Fruit fly (Drosophila melanogaster) whole organism, embryonic: ENCODE measurements around the gene CG2772.

Experiments used
- Ada2b ChIP-seq: fragments of 200-800 bp; sonication (Bioruptor generic); IDR thresholded peaks from 2 replicates; pipeline ENCODE4 v1.3.6; 2022; ENCODE audit warnings: missing biosample characterization, missing genetic modification characterization
- B-H1 ChIP-seq: fragments of 200-800 bp; sonication (Bioruptor generic); IDR thresholded peaks from 3 replicates; pipeline ENCODE4 v1.3.6; 2022; ENCODE audit warnings: missing biosample characterization, missing genetic modification characterization
- CG10366 ChIP-seq: fragments of 200-800 bp; sonication (Bioruptor generic); IDR thresholded peaks from 2 replicates; pipeline ENCODE4 v1.3.6; 2022; ENCODE audit warnings: missing biosample characterization, missing genetic modification characterization
- CG11093 ChIP-seq: fragments of 200-800 bp; sonication (Bioruptor generic); IDR thresholded peaks from 3 replicates; pipeline ENCODE4 v1.3.6; 2022; ENCODE audit warnings: missing biosample characterization, missing genetic modification characterization
- CG12236 ChIP-seq: fragments of 200-800 bp; sonication (Bioruptor generic); optimal IDR thresholded peaks from 2 replicates; lab custom pipeline; 2016; ENCODE audit warnings: missing biosample characterization, missing genetic modification characterization
- CG12391 ChIP-seq: fragments of 200-800 bp; sonication (Bioruptor generic); optimal IDR thresholded peaks from 3 replicates; lab custom pipeline; 2018; ENCODE audit warnings: missing biosample characterization, mild to moderate bottlenecking, missing genetic modification characterization, moderate library complexity
- CG12769 ChIP-seq: fragments of 200-800 bp; sonication (Bioruptor generic); optimal IDR thresholded peaks from 2 replicates; lab custom pipeline; 2019; ENCODE audit warnings: missing biosample characterization, mild to moderate bottlenecking, missing genetic modification characterization, moderate library complexity
- CG14050 ChIP-seq: fragments of 200-800 bp; sonication (Bioruptor generic); IDR thresholded peaks from 3 replicates; pipeline ENCODE4 v1.3.6; 2022; ENCODE audit warnings: missing biosample characterization, missing genetic modification characterization
- CG1602 ChIP-seq: fragments of 200-800 bp; sonication (Bioruptor generic); optimal IDR thresholded peaks from 3 replicates; lab custom pipeline; 2016; ENCODE audit warnings: missing biosample characterization, missing genetic modification characterization
- CG18764 ChIP-seq: fragments of 200-800 bp; sonication (Bioruptor generic); optimal IDR thresholded peaks from 3 replicates; lab custom pipeline; 2016; ENCODE audit warnings: missing biosample characterization, missing genetic modification characterization
- CG2875 ChIP-seq: fragments of 200-800 bp; sonication (Bioruptor generic); optimal IDR thresholded peaks from 2 replicates; lab custom pipeline; 2017; ENCODE audit warnings: missing biosample characterization, mild to moderate bottlenecking, missing genetic modification characterization, missing genetic modification reagents
- CG30403 ChIP-seq: fragments of 200-800 bp; sonication (Bioruptor generic); optimal IDR thresholded peaks from 3 replicates; lab custom pipeline; 2016; ENCODE audit warnings: missing biosample characterization, missing genetic modification characterization
- CG32532 ChIP-seq: fragments of 200-800 bp; sonication (Bioruptor generic); IDR thresholded peaks from 2 replicates; pipeline ENCODE4 v1.3.6; 2022; ENCODE audit warnings: missing biosample characterization, missing genetic modification characterization
- CG3281 ChIP-seq: fragments of 200-800 bp; sonication (Bioruptor generic); optimal IDR thresholded peaks from 3 replicates; lab custom pipeline; 2017; ENCODE audit warnings: missing biosample characterization, mild to moderate bottlenecking, missing genetic modification characterization
- CG3847 ChIP-seq: fragments of 200-800 bp; sonication (Bioruptor generic); IDR thresholded peaks from 2 replicates; pipeline ENCODE4 v1.3.6; 2022; ENCODE audit warnings: missing biosample characterization, missing genetic modification characterization
- CG4424 ChIP-seq: fragments of 200-800 bp; sonication (Bioruptor generic); optimal IDR thresholded peaks from 3 replicates; lab custom pipeline; 2016; ENCODE audit warnings: missing biosample characterization, missing genetic modification characterization
- CG4730 ChIP-seq: fragments of 200-800 bp; sonication (Bioruptor generic); IDR thresholded peaks from 2 replicates; pipeline ENCODE4 v1.3.6; 2022; ENCODE audit warnings: missing biosample characterization, missing genetic modification characterization
- CG7556 ChIP-seq: fragments of 200-800 bp; sonication (Bioruptor generic); optimal IDR thresholded peaks from 2 replicates; lab custom pipeline; 2017; ENCODE audit warnings: missing biosample characterization, mild to moderate bottlenecking, missing genetic modification characterization
- CG8089 ChIP-seq: fragments of 200-800 bp; sonication (Bioruptor generic); optimal IDR thresholded peaks from 3 replicates; lab custom pipeline; 2016; ENCODE audit warnings: missing biosample characterization, missing genetic modification characterization
- CG8290 ChIP-seq, 3 experiments: fragments of 200-800 bp; sonication (Bioruptor generic); optimal IDR thresholded peaks; 2 replicates each; lab custom pipeline; 2016 to 2019; ENCODE audit warnings: missing biosample characterization in 3 of 3, missing genetic modification characterization in 3 of 3, mild to moderate bottlenecking in 2 of 3, moderate library complexity in 1 of 3
- CG8924 ChIP-seq: fragments of 200-800 bp; optimal IDR thresholded peaks from 3 replicates; lab custom pipeline; 2019; ENCODE audit warnings: missing biosample characterization, mild to moderate bottlenecking, missing genetic modification characterization, moderate library complexity
- CG9609 ChIP-seq: fragments of 200-800 bp; sonication (Bioruptor generic); optimal IDR thresholded peaks from 3 replicates; lab custom pipeline; 2016; ENCODE audit warnings: missing biosample characterization, missing genetic modification characterization
- Camta ChIP-seq: fragments of 200-800 bp; sonication (Bioruptor generic); optimal IDR thresholded peaks from 2 replicates; lab custom pipeline; 2016; ENCODE audit warnings: missing biosample characterization, missing genetic modification characterization
- CrebB ChIP-seq: fragments of 200-800 bp; sonication (Bioruptor generic); optimal IDR thresholded peaks from 3 replicates; lab custom pipeline; 2018; ENCODE audit warnings: missing biosample characterization, mild to moderate bottlenecking, missing genetic modification characterization
- Deaf1 ChIP-seq: fragments of 200-800 bp; optimal IDR thresholded peaks from 3 replicates; lab custom pipeline; 2019; ENCODE audit warnings: missing biosample characterization, mild to moderate bottlenecking, missing genetic modification characterization, moderate library complexity
- Dip2 ChIP-seq: fragments of 200-800 bp; sonication (Bioruptor generic); IDR thresholded peaks from 2 replicates; pipeline ENCODE4 v1.3.6; 2022; ENCODE audit warnings: missing biosample characterization, missing genetic modification characterization
- E2f2 ChIP-seq: fragments of 200-800 bp; sonication (Bioruptor generic); IDR thresholded peaks from 2 replicates; pipeline ENCODE4 v1.3.6; 2022; ENCODE audit warnings: missing biosample characterization, missing genetic modification characterization
- Ets97D ChIP-seq: fragments of 200-800 bp; sonication (Bioruptor generic); optimal IDR thresholded peaks from 3 replicates; lab custom pipeline; 2016; ENCODE audit warnings: missing biosample characterization, missing genetic modification characterization
- Fer1 ChIP-seq: fragments of 200-800 bp; sonication (Bioruptor generic); optimal IDR thresholded peaks from 2 replicates; lab custom pipeline; 2017; ENCODE audit warnings: missing biosample characterization, mild to moderate bottlenecking, missing genetic modification characterization
- GATAe ChIP-seq: fragments of 200-800 bp; sonication (Bioruptor generic); conservative IDR thresholded peaks from 2 replicates; pipeline ENCODE4 v1.3.6; 2022; ENCODE audit warnings: missing biosample characterization, missing genetic modification characterization
- Hr39 ChIP-seq: fragments of >200 bp; optimal IDR thresholded peaks from 2 replicates; lab custom pipeline; 2017
- Kr ChIP-seq: fragments of 200-800 bp; sonication (Bioruptor generic); optimal IDR thresholded peaks from 2 replicates; lab custom pipeline; 2017; ENCODE audit warnings: missing biosample characterization, mild to moderate bottlenecking, missing genetic modification characterization
- Lhr ChIP-seq: fragments of 200-800 bp; sonication (Bioruptor generic); optimal IDR thresholded peaks from 3 replicates; lab custom pipeline; 2017; ENCODE audit warnings: mild to moderate bottlenecking, missing biosample characterization, missing genetic modification reagents, missing genetic modification characterization
- MESR4 ChIP-seq: fragments of 200-800 bp; sonication (Bioruptor generic); optimal IDR thresholded peaks from 2 replicates; lab custom pipeline; 2018; ENCODE audit warnings: missing biosample characterization, mild to moderate bottlenecking, missing genetic modification characterization, moderate library complexity
- NC2β ChIP-seq: fragments of 200-800 bp; sonication (Bioruptor generic); optimal IDR thresholded peaks from 2 replicates; lab custom pipeline; 2016; ENCODE audit warnings: missing biosample characterization, missing genetic modification characterization
- Nf-YA ChIP-seq: fragments of 200-800 bp; sonication (Bioruptor generic); IDR thresholded peaks from 2 replicates; pipeline ENCODE4 v1.3.6; 2022; ENCODE audit warnings: missing biosample characterization, missing genetic modification characterization
- Rfx ChIP-seq: fragments of 200-800 bp; sonication (Bioruptor generic); IDR thresholded peaks from 2 replicates; pipeline ENCODE4 v1.3.6; 2022; ENCODE audit warnings: missing biosample characterization, missing genetic modification characterization
- ab ChIP-seq: fragments of 200-800 bp; sonication (Bioruptor generic); optimal IDR thresholded peaks from 2 replicates; lab custom pipeline; 2016; ENCODE audit warnings: missing biosample characterization, missing genetic modification characterization
- abd-A ChIP-seq: fragments of 200-800 bp; sonication (Bioruptor generic); optimal IDR thresholded peaks from 3 replicates; lab custom pipeline; 2019; ENCODE audit warnings: missing biosample characterization, mild to moderate bottlenecking, missing genetic modification characterization, moderate library complexity
- az2 ChIP-seq: fragments of 200-800 bp; sonication (Bioruptor generic); optimal IDR thresholded peaks from 3 replicates; lab custom pipeline; 2016; ENCODE audit warnings: missing biosample characterization, missing genetic modification characterization
- chif ChIP-seq, 2 experiments: fragments of 200-800 bp; sonication (Bioruptor generic); optimal IDR thresholded peaks; 3 replicates each; lab custom pipeline; 2016; ENCODE audit warnings: missing biosample characterization in 2 of 2, missing genetic modification characterization in 2 of 2
- eyg ChIP-seq: fragments of 200-800 bp; sonication (Bioruptor generic); optimal IDR thresholded peaks from 3 replicates; lab custom pipeline; 2016; ENCODE audit warnings: missing biosample characterization, missing genetic modification characterization
- grau ChIP-seq: fragments of 200-800 bp; optimal IDR thresholded peaks from 3 replicates; lab custom pipeline; 2019; ENCODE audit warnings: missing biosample characterization, mild to moderate bottlenecking, missing genetic modification characterization, moderate library complexity
- h ChIP-seq: fragments of >200 bp; optimal IDR thresholded peaks from 2 replicates; lab custom pipeline; 2017
- her ChIP-seq: fragments of 200-800 bp; sonication (Bioruptor generic); optimal IDR thresholded peaks from 2 replicates; lab custom pipeline; 2016; ENCODE audit warnings: missing biosample characterization, missing genetic modification characterization
- lov ChIP-seq, 2 experiments: fragments of 200-800 bp in 1 of 2; fragments of >200 bp in 1 of 2; sonication (Bioruptor generic) in 1 of 2; IDR thresholded peaks in 1 of 2; optimal IDR thresholded peaks in 1 of 2; 2 replicates in 1 of 2; 3 replicates in 1 of 2; pipeline versions ENCODE4 v1.3.6 to Lab custom; 2017 to 2022; ENCODE audit warnings: missing biosample characterization in 1 of 2, missing genetic modification characterization in 1 of 2
- mld ChIP-seq: fragments of 200-800 bp; sonication (Bioruptor generic); IDR thresholded peaks from 3 replicates; pipeline ENCODE4 v1.3.6; 2022; ENCODE audit warnings: missing biosample characterization, missing genetic modification characterization; ENCODE audit not compliant: partially characterized antibody
- rib ChIP-seq: fragments of 200-800 bp; sonication (Bioruptor generic); IDR thresholded peaks from 2 replicates; pipeline ENCODE4 v1.3.6; 2022; ENCODE audit warnings: missing biosample characterization, missing genetic modification characterization
- sens ChIP-seq: fragments of 200-800 bp; sonication (Bioruptor generic); peaks from one replicate; lab custom pipeline; 2016; ENCODE audit warnings: missing biosample characterization, missing genetic modification characterization
- sim ChIP-seq: fragments of 200-800 bp; sonication (Bioruptor generic); IDR thresholded peaks from 2 replicates; pipeline ENCODE4 v1.3.6; 2022; ENCODE audit warnings: missing biosample characterization, missing genetic modification characterization
- tgo ChIP-seq: fragments of 200-800 bp; sonication (Bioruptor generic); IDR thresholded peaks from 3 replicates; pipeline ENCODE4 v1.3.6; 2022; ENCODE audit warnings: missing biosample characterization, missing genetic modification characterization
- vfl ChIP-seq: fragments of 200-800 bp; sonication (Bioruptor generic); optimal IDR thresholded peaks from 2 replicates; lab custom pipeline; 2016; ENCODE audit warnings: missing biosample characterization, missing genetic modification characterization

CG2772 gene

DNA sequence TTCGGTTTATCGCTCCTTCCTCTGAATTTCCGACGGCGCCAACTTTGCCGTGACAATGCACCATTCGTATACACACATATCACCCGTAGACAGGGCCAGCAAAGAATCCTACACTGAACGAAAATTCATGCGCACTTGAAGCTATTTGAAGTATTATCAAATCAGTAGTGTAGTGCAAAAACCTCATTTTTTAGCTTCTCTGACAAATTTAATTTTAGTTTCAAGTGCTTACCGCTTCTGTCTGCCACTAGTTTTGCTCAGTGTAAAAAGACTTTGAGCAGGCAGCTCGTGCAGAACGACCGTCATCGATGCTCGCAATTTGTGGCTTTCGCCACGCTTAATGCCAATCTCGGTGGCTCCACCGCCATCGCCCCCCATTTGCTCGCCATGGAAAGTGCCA is 1.0 kb upstream of the CG2772 start (continued):
- TF ChIP-seq CG8290 (GFP tag; optimal IDR thresholded peaks at IDR 0.05; lab: Kevin White, UChicago) (no peak), CG8290 (tag; optimal IDR thresholded peaks at IDR 0.05; lab: Kevin White, UChicago) (no peak), grau (tag; lab: Kevin White, UChicago) (peak; percentile 35), B-H1 (peak; percentile 27; the same call in 1 of the 3 replicates), CG12769 (tag; lab: Kevin White, UChicago) (peak; percentile 55), CG9609 (GFP tag; lab: Kevin White, UChicago) (peak; percentile 52), Fer1 (GFP tag; lab: Kevin White, UChicago) (peak; percentile 34), Ada2b (GFP tag; lab: Robert Waterston, UW) (peak; percentile 73), tgo (peak; percentile 47; the same call in 2 of the 3 replicates), CG4424 (peak; percentile 23), CG8089 (GFP tag; lab: Kevin White, UChicago) (peak; percentile 18), az2 (GFP tag; lab: Kevin White, UChicago) (peak; percentile 36), CG30403 (GFP tag; lab: Kevin White, UChicago) (peak; percentile 34), Hr39 (lab: Kevin White, UChicago) (no peak), her (peak; percentile 5), chif (GFP tag; optimal IDR thresholded peaks at IDR 0.05; lab: Kevin White, UChicago) (peak; percentile 39 to 59), Camta (peak; percentile 21), Nf-YA (GFP tag; lab: Robert Waterston, UW) (peak; percentile 38; the same call in 1 of the 2 replicates), h (no peak), CG14050 (no peak; the same call in 2 of the 3 replicates), CG4730 (GFP tag; lab: Robert Waterston, UW) (no peak), Kr (GFP tag; lab: Kevin White, UChicago) (no peak), CG12391 (peak; percentile 49), CG3281 (GFP tag; lab: Kevin White, UChicago) (no peak), CG8924 (tag; lab: Kevin White, UChicago) (no peak), Lhr (GFP tag; lab: Kevin White, UChicago) (no peak), abd-A (tag; lab: Kevin White, UChicago) (no peak), Rfx (GFP tag; lab: Robert Waterston, UW) (peak; percentile 60), ab (no peak), rib (no peak), GATAe (GFP tag; lab: Robert Waterston, UW) (no peak), eyg (no peak), CG12236 (GFP tag; lab: Kevin White, UChicago) (no peak), CG7556 (GFP tag; lab: Kevin White, UChicago) (no peak), sim (peak; percentile 39; the same call in 1 of the 2 replicates), CG11093 (GFP tag; lab: Robert Waterston, UW) (no peak), CG3847 (GFP tag; lab: Robert Waterston, UW) (peak; percentile 45; the same call in 1 of the 2 replicates), CG32532 (GFP tag; lab: Robert Waterston, UW) (peak; percentile 38; the same call in 1 of the 2 replicates), CrebB (tag; lab: Kevin White, UChicago) (no peak), Dip2 (GFP tag; lab: Robert Waterston, UW) (no peak), E2f2 (GFP tag; lab: Robert Waterston, UW) (0 out of 2 replicates have a peak, but pooled peaks have one; percentile 24), Deaf1 (tag; lab: Kevin White, UChicago) (no peak), CG10366 (GFP tag; lab: Robert Waterston, UW) (no peak; the same call in 1 of the 2 replicates), NC2β (GFP tag; lab: Kevin White, UChicago) (peak; percentile 8), CG1602 (GFP tag; lab: Kevin White, UChicago) (peak; percentile 5), CG2875 (peak; percentile 23), MESR4 (no peak), sens (GFP tag; lab: Kevin White, UChicago) (peak; percentile 81), mld (GFP tag; lab: Robert Waterston, UW) (no peak), lov (optimal IDR thresholded peaks at IDR 0.05; lab: Kevin White, UChicago) (no peak), lov (GFP tag; IDR thresholded peaks at IDR 0.05; lab: Robert Waterston, UW) (peak; percentile 69; the same call in 1 of the 3 replicates), vfl (peak; percentile 24), CG18764 (GFP tag; lab: Kevin White, UChicago) (no peak), Ets97D (no peak)
